Worm (Caenorhabditis elegans): Measurements from ENCODE around the gene srh-258.
"Not testable (repeated sequence)": the region's sequence is repeated elsewhere in the genome, so short reads cannot be mapped to it uniquely, and the experiment has no call there.

The srh-258 gene

DNA sequence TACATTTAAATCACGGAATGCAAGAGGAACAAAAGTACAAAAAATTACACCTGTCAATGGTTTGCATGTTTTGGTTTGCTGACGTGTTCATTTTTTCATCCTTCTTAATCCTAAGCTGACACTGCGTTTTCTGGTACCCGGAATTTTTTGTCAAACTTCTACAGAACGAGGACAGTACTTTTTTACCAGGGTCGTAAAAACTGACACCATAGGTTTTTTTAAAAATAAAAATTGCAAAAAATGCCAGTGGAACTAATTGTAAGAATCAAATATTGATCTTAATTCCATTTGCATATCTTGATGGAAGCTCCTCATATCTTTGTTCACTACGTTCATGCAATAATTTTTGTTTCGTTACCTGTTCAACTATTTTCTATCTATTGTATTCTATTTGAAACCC, at the start of gene srh-258:
srh-258 (plus strand) TSS at position 301 of the 400 bp plus-strand sequence.
- TF ChIP-seq nhr-11 (tag; optimal IDR thresholded peaks at IDR 0.05) = no peak

ce11 chrV:15361412-15361811, 43.5 kb upstream of the srh-258 start, which contains the start of gene ech-1.1:
ech-1.1 (minus strand) TSS chrV:15361512.
- not testable (repeated sequence) for TF ChIP-seq sma-9 (GFP tag; optimal IDR thresholded peaks at IDR 0.05); sma-9 (tag; optimal IDR thresholded peaks at IDR 0.05); nhr-25 (tag; optimal IDR thresholded peaks at IDR 0.05); Y55F3AM.14 (GFP tag; optimal IDR thresholded peaks at IDR 0.05)

DNA sequence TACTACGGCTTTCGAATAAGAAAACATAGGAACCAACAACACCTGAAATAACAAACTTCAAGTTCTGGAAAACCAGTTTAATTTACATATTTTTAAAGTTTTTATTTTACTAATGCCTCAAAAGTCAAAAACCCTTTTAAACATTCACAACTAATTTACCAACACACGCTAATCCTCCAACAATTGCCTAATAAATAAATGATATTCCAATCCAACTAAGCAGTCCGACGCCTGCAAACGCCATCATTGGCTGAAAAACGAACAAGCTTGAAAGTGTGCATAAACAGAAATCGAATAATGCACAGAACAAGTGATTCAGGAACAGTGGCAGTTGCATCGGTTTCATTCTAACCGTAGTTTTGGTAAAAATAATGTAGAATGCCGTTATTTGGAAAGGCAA, 37.2 kb upstream of the srh-258 start:
- no peak for TF ChIP-seq ama-1 (optimal IDR thresholded peaks at IDR 0.05)
- TF ChIP-seq sem-4 (tag; optimal IDR thresholded peaks at IDR 0.05) = no peak
- TF ChIP-seq lin-11 (tag; optimal IDR thresholded peaks at IDR 0.05) = no peak
- TF ChIP-seq peb-1 (tag; optimal IDR thresholded peaks at IDR 0.05) = no peak

DNA sequence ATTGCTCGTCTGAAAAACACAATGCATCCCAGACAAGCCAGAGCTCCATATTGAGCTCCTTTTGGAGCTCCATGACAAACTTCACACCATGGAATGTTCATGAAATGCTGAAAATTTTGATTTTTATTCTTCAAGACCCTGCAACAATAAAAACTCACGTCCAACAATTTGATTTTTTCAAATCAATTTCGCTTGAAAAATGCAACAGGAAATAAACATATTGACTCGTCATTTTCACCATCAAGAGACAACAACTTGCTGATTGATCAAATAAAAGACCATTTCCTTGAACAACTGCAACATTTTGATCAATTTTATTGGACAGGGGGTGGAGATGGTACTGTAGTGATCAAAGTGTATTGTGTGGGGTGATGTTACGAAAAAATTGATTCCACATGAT, 35.3 kb upstream of the srh-258 start, which contains the start of gene nhr-269:
nhr-269 (minus strand) TSS at position 101 of the 400 bp plus-strand sequence.
- TF ChIP-seq mab-5 (tag; optimal IDR thresholded peaks at IDR 0.05) (no peak), peb-1 (tag; optimal IDR thresholded peaks at IDR 0.05) (no peak)

DNA sequence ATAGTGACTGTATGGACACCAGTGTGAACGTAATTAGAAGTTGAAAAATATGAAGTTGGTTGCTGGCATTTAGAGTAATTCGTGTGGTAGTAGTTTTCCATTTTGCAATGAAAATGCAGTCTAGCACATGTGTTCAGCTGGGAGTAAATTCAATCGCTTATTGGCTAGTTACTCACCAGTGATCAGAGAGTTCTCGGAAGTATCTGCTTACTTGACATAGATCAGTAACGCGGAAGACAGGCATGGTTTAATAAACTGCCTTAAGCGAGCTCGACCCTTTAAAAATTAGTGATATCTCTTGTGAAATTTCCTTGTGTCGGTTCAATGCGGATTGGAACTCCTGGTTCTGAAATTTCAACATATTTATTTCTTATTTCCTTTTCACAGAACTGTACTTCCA, 28.7 kb upstream of the srh-258 start, which contains the start of gene srh-52:
srh-52 (minus strand) TSS at position 101 of the 400 bp plus-strand sequence.
- no peak for TF ChIP-seq sma-3 (GFP tag; optimal IDR thresholded peaks at IDR 0.05)
- TF ChIP-seq fos-1 (tag; optimal IDR thresholded peaks at IDR 0.05) = no peak
- no peak for TF ChIP-seq ZK546.5 (tag; optimal IDR thresholded peaks at IDR 0.05)
- no peak for TF ChIP-seq sma-9 (GFP tag; optimal IDR thresholded peaks at IDR 0.05)
- no peak for TF ChIP-seq sma-9 (tag; optimal IDR thresholded peaks at IDR 0.05)
- no peak for TF ChIP-seq peb-1 (tag; optimal IDR thresholded peaks at IDR 0.05)
- no peak for TF ChIP-seq dmd-4 (tag; optimal IDR thresholded peaks at IDR 0.05)
- TF ChIP-seq nhr-129 (tag; optimal IDR thresholded peaks at IDR 0.05) = no peak

DNA sequence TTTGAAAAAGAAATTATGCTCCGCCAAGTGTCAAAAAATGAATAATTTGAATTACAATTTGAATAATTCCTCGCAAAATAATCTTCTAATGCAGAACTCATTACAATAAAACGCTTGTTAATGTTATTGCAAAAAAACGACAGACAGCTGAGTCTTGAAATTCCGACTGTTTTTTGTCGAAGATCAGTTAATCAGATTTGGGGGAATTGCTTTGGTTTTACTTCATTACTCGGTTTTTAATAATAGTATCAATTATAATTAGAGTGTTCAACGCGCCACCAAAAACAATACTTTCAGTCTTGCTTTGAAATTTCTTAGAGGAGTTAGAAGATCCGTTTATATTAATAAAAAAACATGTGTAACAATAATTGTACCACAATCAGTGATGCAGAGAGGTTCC, 27.1 kb upstream of the srh-258 start, which contains the start of gene srh-122:
srh-122 (minus strand) TSS at position 101 of the 400 bp plus-strand sequence.
- TF ChIP-seq blmp-1 (tag; optimal IDR thresholded peaks at IDR 0.05; ENCODE audit: insufficient read depth) (no peak), R02D3.7 (tag; optimal IDR thresholded peaks at IDR 0.05) (no peak), ceh-82 (tag; optimal IDR thresholded peaks at IDR 0.05) (no peak), C34F6.9 (tag; optimal IDR thresholded peaks at IDR 0.05) (no peak), peb-1 (tag; optimal IDR thresholded peaks at IDR 0.05) (no peak), sem-4 (tag; optimal IDR thresholded peaks at IDR 0.05) (no peak), lin-39 (tag; optimal IDR thresholded peaks at IDR 0.05) (no peak), mbf-1 (tag; optimal IDR thresholded peaks at IDR 0.05) (no peak), Y55F3AM.14 (GFP tag; optimal IDR thresholded peaks at IDR 0.05) (no peak), ztf-11 (tag; optimal IDR thresholded peaks at IDR 0.05) (no peak), nhr-25 (tag; optimal IDR thresholded peaks at IDR 0.05) (no peak), nhr-237 (tag; optimal IDR thresholded peaks at IDR 0.05) (no peak), egl-27 (tag; optimal IDR thresholded peaks at IDR 0.05) (no peak), nhr-11 (tag; optimal IDR thresholded peaks at IDR 0.05) (no peak), elt-3 (tag; optimal IDR thresholded peaks at IDR 0.05) (no peak), crh-2 (tag; optimal IDR thresholded peaks at IDR 0.05) (no peak), aly-2 (tag; optimal IDR thresholded peaks at IDR 0.05) (no peak)

DNA sequence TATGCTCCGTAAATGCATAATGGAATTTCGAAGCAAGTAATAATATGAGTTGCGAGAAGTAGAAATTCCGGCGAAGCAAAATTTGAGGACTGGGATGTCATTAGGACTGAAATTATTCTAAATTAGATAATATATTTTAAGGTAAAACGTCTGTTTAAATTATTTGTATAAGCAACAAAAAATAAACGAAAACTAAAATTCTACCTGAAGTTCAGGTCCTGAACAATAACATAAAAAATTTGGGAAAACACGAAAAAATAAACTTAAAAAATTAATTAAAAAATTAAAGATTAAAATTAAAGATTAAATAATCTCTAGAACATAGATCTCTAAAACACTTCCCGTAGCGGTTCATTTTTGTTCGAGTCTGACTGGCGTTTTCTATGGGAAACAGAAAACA, 25.1 kb upstream of the srh-258 start, which contains the start of gene srh-251:
srh-251 (minus strand) TSS at position 101 of the 400 bp plus-strand sequence.
- TF ChIP-seq unc-55 (GFP tag; optimal IDR thresholded peaks at IDR 0.05) (no peak), lin-11 (tag; optimal IDR thresholded peaks at IDR 0.05) (no peak), F13H6.1 (tag; optimal IDR thresholded peaks at IDR 0.05) (no peak), snpc-4 (tag; optimal IDR thresholded peaks at IDR 0.05) (no peak), ztf-11 (tag; optimal IDR thresholded peaks at IDR 0.05) (no peak), nhr-25 (tag; optimal IDR thresholded peaks at IDR 0.05) (no peak), peb-1 (tag; optimal IDR thresholded peaks at IDR 0.05) (no peak), nhr-6 (tag; optimal IDR thresholded peaks at IDR 0.05) (no peak), unc-39 (tag; optimal IDR thresholded peaks at IDR 0.05) (no peak), lin-39 (tag; optimal IDR thresholded peaks at IDR 0.05) (no peak), alr-1 (tag; optimal IDR thresholded peaks at IDR 0.05) (no peak), nhr-129 (tag; optimal IDR thresholded peaks at IDR 0.05) (no peak), nhr-23 (tag; optimal IDR thresholded peaks at IDR 0.05) (no peak)

All from whole organism, L2 larva.